Worm (Caenorhabditis elegans): ENCODE measurements around the gene T05B11.4.

The T05B11.4 gene

ce11 chrV:7777098-7777497, 22.6 kb upstream of the T05B11.4 start, which contains the start of gene C26F1.3 (continued):
- TF ChIP-seq Y79H2A.3 (GFP tag; conservative IDR thresholded peaks at IDR 0.05): no peak
- peak; percentile 71 for TF ChIP-seq hrde-1 (tag; optimal IDR thresholded peaks at IDR 0.05; ENCODE audit: borderline replicate concordance)
- TF ChIP-seq madf-3 (GFP tag; IDR thresholded peaks at IDR 0.05): peak; percentile 85; the same call in 1 of the 2 replicates
- TF ChIP-seq snpc-1.3 (tag; optimal IDR thresholded peaks at IDR 0.05; ENCODE audit: insufficient read depth): peak; percentile 0
- TF ChIP-seq athp-1 (tag; optimal IDR thresholded peaks at IDR 0.05): peak; percentile 22
- TF ChIP-seq F33H1.4 (GFP tag; IDR thresholded peaks at IDR 0.05): no peak
- TF ChIP-seq xnd-1 (tag; optimal IDR thresholded peaks at IDR 0.05): no peak
- no peak for TF ChIP-seq gei-17 (GFP tag; optimal IDR thresholded peaks at IDR 0.05)
- no peak for TF ChIP-seq T26A5.8 (tag; optimal IDR thresholded peaks at IDR 0.05)

ce11 chrV:7776029-7776628, 21.7 kb upstream of the T05B11.4 start, which contains the start of the genes rpl-39 and rps-30:
Gene rpl-39, minus strand, starts transcription at chrV:7776079.
Gene rps-30, plus strand, starts transcription at chrV:7776578.
- TF ChIP-seq akir-1 (GFP tag; optimal IDR thresholded peaks at IDR 0.05) (no peak), unc-130 (GFP tag; optimal IDR thresholded peaks at IDR 0.05) (no peak), cebp-1 (GFP tag; IDR thresholded peaks at IDR 0.05) (peak; percentile 24; the same call in 1 of the 2 replicates), cebp-1 (tag; optimal IDR thresholded peaks at IDR 0.05) (peak; percentile 67), egl-44 (GFP tag; IDR thresholded peaks at IDR 0.05) (no peak), attf-3 (GFP tag; conservative IDR thresholded peaks at IDR 0.05) (0 out of 2 replicates have a peak, but pooled peaks have one; percentile 27), unc-62 (GFP tag; optimal IDR thresholded peaks at IDR 0.05) (peak; percentile 22), ceh-58 (GFP tag; IDR thresholded peaks at IDR 0.05) (no peak), lsl-1 (GFP tag; optimal IDR thresholded peaks at IDR 0.05) (peak; percentile 33), lsy-27 (tag; optimal IDR thresholded peaks at IDR 0.05; ENCODE audit: borderline replicate concordance, insufficient read depth) (no peak), hmg-20 (GFP tag; IDR thresholded peaks at IDR 0.05) (no peak), T07F8.4 (tag; optimal IDR thresholded peaks at IDR 0.05) (no peak), bed-2 (GFP tag; IDR thresholded peaks at IDR 0.05) (no peak), ceh-27 (GFP tag; optimal IDR thresholded peaks at IDR 0.05) (peak; percentile 59), bed-1 (GFP tag; IDR thresholded peaks at IDR 0.05) (no peak), F22D6.2 (tag; optimal IDR thresholded peaks at IDR 0.05) (no peak), ekl-4 (GFP tag; IDR thresholded peaks at IDR 0.05) (peak; percentile 42; the same call in 1 of the 2 replicates), die-1 (tag; optimal IDR thresholded peaks at IDR 0.05) (no peak), egrh-3 (GFP tag; IDR thresholded peaks at IDR 0.05) (peak; percentile 34; the same call in 1 of the 2 replicates), ccch-3 (GFP tag; optimal IDR thresholded peaks at IDR 0.05) (no peak), nhr-90 (tag; optimal IDR thresholded peaks at IDR 0.05) (no peak), tlf-1 (GFP tag; optimal IDR thresholded peaks at IDR 0.05) (peak; percentile 56), snpc-4 (GFP tag; optimal IDR thresholded peaks at IDR 0.05) (peak; percentile 28), snpc-4 (tag; optimal IDR thresholded peaks at IDR 0.05) (peak in 3 of 4 experiments; percentile 47 to 73 (median 53)), attf-6 (GFP tag; IDR thresholded peaks at IDR 0.05) (no peak), chd-7 (tag; optimal IDR thresholded peaks at IDR 0.05) (no peak), rcor-1 (GFP tag; IDR thresholded peaks at IDR 0.05) (peak; percentile 72), F33H1.4 (GFP tag; IDR thresholded peaks at IDR 0.05) (peak; percentile 96), T26A5.8 (tag; optimal IDR thresholded peaks at IDR 0.05) (no peak), F37B4.10 (GFP tag; IDR thresholded peaks at IDR 0.05) (no peak), ceh-79 (tag; optimal IDR thresholded peaks at IDR 0.05) (no peak), nhr-80 (tag; optimal IDR thresholded peaks at IDR 0.05) (peak; percentile 62), hmg-1.2 (GFP tag; IDR thresholded peaks at IDR 0.05) (peak; percentile 88), nfyb-1 (GFP tag; IDR thresholded peaks at IDR 0.05) (no peak), atf-7 (tag; optimal IDR thresholded peaks at IDR 0.05) (no peak), ztf-26 (tag; optimal IDR thresholded peaks at IDR 0.05) (peak; percentile 30), Y79H2A.3 (GFP tag; conservative IDR thresholded peaks at IDR 0.05) (no peak), aptf-2 (GFP tag; conservative IDR thresholded peaks at IDR 0.05) (no peak), hsf-1 (GFP tag; IDR thresholded peaks at IDR 0.05) (peak; percentile 62; the same call in 1 of the 2 replicates), ets-4 (GFP tag; optimal IDR thresholded peaks at IDR 0.05) (no peak)

Measured in whole organism, young adult.